Fruit fly (Drosophila melanogaster): ENCODE measurements around the gene Ork1.

- TF ChIP-seq luna (GFP tag; optimal IDR thresholded peaks at IDR 0.05) (no peak), CG2199 (GFP tag; IDR thresholded peaks at IDR 0.05) (no peak), Sin3A (optimal IDR thresholded peaks at IDR 0.05) (no peak), CG33213 (GFP tag; optimal IDR thresholded peaks at IDR 0.05) (no peak), H15 (GFP tag; IDR thresholded peaks at IDR 0.05) (no peak)
Observed at dm6 chrX:10877087-10877935, 13.7 kb downstream of the Ork1 start, which contains the start of gene CG1637.

All from whole organism, embryonic.